Worm (Caenorhabditis elegans): ENCODE results near the gene Y38H8A.12.
A peak's percentile ranks its signal among the peaks of the same experiment; 100 is the strongest.

Y38H8A.12 gene

DNA sequence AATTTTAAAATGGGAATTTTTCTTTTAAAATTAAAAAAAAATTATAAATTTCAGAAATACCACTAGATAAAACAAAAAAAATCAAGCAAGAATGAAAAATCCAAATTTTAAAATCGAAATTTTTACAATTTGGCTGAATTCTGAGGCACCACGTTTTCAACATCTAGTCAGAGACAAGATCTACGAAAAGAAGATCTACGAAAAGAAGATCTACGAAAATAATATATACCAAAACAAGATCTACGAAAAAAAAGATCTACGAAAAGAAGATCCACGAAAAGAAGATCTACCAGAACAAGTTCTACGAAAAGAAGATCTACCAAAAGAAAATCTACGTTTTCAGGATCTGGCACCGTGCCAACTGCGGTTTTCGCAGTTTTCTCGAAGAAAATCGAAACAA lies 26.2 kb upstream of the Y38H8A.12 start:
- TF ChIP-seq ztf-29 (GFP tag; IDR thresholded peaks at IDR 0.05) (no peak), flt-1 (GFP tag; IDR thresholded peaks at IDR 0.05) (0 out of 2 replicates have a peak, but pooled peaks have one; percentile 19), tab-1 (GFP tag; IDR thresholded peaks at IDR 0.05) (no peak), T22C8.4 (GFP tag; IDR thresholded peaks at IDR 0.05) (no peak)

DNA sequence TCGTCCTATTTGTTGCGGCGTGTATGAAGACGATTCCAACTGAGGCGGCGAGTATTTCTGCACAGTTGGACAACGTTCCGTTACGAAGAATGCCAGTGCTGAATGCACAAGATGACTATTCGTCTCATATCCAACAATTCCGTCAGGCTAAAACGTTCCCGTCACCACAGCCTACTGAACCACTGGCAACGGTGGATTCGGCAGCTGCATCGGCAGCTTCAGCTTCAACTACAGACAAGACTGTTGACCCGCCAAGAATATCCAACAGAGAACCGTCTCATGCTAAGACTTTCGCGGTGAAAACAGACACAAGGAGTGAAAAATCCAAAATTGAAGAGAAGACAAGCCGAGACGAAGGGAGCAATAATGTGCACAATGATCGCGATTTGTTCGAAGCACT lies 22.8 kb upstream of the Y38H8A.12 start:
- TF ChIP-seq flt-1 (GFP tag; IDR thresholded peaks at IDR 0.05), result no peak
- TF ChIP-seq ztf-29 (GFP tag; IDR thresholded peaks at IDR 0.05), result no peak
- TF ChIP-seq ztf-23 (GFP tag; IDR thresholded peaks at IDR 0.05), result no peak
- TF ChIP-seq cog-1 (tag; optimal IDR thresholded peaks at IDR 0.05), result no peak
- no peak for TF ChIP-seq klf-2 (GFP tag; conservative IDR thresholded peaks at IDR 0.05)
- TF ChIP-seq ref-1 (GFP tag; conservative IDR thresholded peaks at IDR 0.05), result no peak
- no peak for TF ChIP-seq tab-1 (GFP tag; IDR thresholded peaks at IDR 0.05)
- no peak for TF ChIP-seq med-1 (GFP tag; optimal IDR thresholded peaks at IDR 0.05; ENCODE audit: insufficient read depth)
- no peak for TF ChIP-seq T22C8.4 (GFP tag; IDR thresholded peaks at IDR 0.05)

DNA sequence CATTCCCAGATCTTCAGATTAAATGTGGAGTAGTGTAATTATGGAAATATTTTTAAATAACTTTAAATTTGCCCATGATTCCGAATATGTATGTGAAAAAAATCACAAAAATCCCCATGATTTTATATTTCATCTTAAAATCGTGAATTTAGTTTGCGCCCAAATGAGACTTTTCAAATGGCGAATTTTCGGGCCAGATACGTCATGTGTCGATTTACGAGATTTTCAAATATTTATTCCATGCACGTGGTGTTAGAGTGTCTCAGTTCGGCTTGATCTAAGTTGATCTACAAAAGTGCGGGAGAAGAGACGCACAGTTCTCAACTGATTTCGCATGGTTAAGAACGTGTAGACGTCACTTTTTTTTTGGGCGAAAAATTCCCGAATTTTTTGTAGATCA lies 21.7 kb upstream of the Y38H8A.12 start, which contains the start of gene Y38H8A.1:
Gene Y38H8A.1, plus strand, starts transcription at position 301 of the 400 bp plus-strand sequence.
- TF ChIP-seq cog-1 (tag; optimal IDR thresholded peaks at IDR 0.05), result no peak
- no peak for TF ChIP-seq ztf-29 (GFP tag; IDR thresholded peaks at IDR 0.05)
- no peak for TF ChIP-seq tab-1 (GFP tag; IDR thresholded peaks at IDR 0.05)
- no peak for TF ChIP-seq klf-2 (GFP tag; conservative IDR thresholded peaks at IDR 0.05)
- TF ChIP-seq flt-1 (GFP tag; IDR thresholded peaks at IDR 0.05), result no peak
- no peak for TF ChIP-seq ztf-23 (GFP tag; IDR thresholded peaks at IDR 0.05)

DNA sequence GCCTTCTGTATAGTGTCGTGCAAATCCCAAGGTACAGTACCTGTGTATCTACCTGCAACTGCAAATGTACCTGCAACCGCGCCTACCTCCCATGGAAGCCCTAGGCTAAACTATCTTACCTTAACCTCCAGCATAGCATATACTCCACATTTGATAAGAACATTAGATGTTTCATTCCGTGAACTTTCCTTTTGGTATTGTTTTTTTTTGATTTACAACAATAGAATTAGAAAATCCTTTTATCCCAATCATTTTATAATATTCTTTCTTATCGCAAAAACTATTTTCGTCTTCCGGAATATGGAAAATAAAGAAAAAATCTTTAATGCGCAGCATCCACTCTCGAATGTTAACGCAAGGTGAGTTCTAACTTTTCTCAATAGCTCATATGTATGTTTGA lies 13.4 kb upstream of the Y38H8A.12 start, which contains the start of gene Y38H8A.2:
Gene Y38H8A.2, plus strand, starts transcription at position 301 of the 400 bp plus-strand sequence.
- TF ChIP-seq klf-2 (GFP tag; conservative IDR thresholded peaks at IDR 0.05) (no peak), T22C8.4 (GFP tag; IDR thresholded peaks at IDR 0.05) (no peak), ref-1 (GFP tag; conservative IDR thresholded peaks at IDR 0.05) (no peak), flt-1 (GFP tag; IDR thresholded peaks at IDR 0.05) (no peak), ztf-23 (GFP tag; IDR thresholded peaks at IDR 0.05) (no peak), ztf-29 (GFP tag; IDR thresholded peaks at IDR 0.05) (no peak), cog-1 (tag; optimal IDR thresholded peaks at IDR 0.05) (no peak), med-1 (GFP tag; optimal IDR thresholded peaks at IDR 0.05; ENCODE audit: insufficient read depth) (no peak)

DNA sequence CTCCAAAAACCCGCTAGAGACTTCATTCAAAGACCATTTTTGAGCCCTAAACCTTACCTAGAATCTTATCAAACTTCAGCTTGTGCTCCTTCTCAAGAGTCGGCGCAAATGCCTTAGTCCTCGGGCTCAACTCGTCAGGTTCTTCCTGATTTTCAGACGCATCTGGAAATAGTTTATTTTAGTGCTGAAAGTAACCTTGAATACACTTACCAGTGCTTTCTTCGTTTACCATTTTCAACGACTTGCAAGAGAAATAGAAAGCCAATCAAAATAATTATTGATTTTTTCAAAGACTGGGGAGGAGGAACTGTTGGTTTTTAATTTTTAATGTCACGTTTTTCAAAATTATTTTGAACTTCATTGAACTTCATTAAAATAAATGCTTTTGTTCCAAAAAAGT lies 11.2 kb upstream of the Y38H8A.12 start, which contains the start of the genes ttbk-8.1 and Y38H8A.4:
Gene ttbk-8.1, plus strand, starts transcription at position 301 of the 400 bp plus-strand sequence.
Gene Y38H8A.4, minus strand, starts transcription at position 366 of the 400 bp plus-strand sequence.
- TF ChIP-seq T22C8.4 (GFP tag; IDR thresholded peaks at IDR 0.05) (no peak), klf-2 (GFP tag; conservative IDR thresholded peaks at IDR 0.05) (no peak), ztf-23 (GFP tag; IDR thresholded peaks at IDR 0.05) (no peak), med-1 (GFP tag; optimal IDR thresholded peaks at IDR 0.05; ENCODE audit: insufficient read depth) (no peak), cog-1 (tag; optimal IDR thresholded peaks at IDR 0.05) (no peak), ref-1 (GFP tag; conservative IDR thresholded peaks at IDR 0.05) (no peak), flt-1 (GFP tag; IDR thresholded peaks at IDR 0.05) (no peak), ztf-29 (GFP tag; IDR thresholded peaks at IDR 0.05) (no peak), tab-1 (GFP tag; IDR thresholded peaks at IDR 0.05) (no peak)

DNA sequence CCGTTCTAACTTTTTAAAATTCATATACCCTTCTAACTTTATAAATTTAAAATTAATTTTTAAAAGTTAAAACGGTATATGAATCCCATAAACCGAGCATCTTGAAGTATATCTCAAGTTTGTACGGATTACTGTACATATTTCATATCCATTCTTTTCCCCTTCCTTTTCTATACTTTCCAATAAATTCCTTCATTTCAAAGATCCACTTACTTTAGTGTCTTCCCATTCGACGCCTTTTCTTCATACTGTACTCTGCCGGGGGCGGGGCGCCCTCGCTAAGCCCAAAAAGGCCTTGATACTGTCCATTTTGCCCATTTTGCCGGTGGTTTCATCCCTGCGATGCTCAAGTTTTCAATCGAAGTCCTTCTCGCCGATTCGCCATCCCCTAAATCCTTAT lies 5.0 kb upstream of the Y38H8A.12 start, which contains the start of gene fezf-1:
Gene fezf-1, plus strand, starts transcription at position 301 of the 400 bp plus-strand sequence.
- TF ChIP-seq ref-1 (GFP tag; conservative IDR thresholded peaks at IDR 0.05) (no peak), ztf-29 (GFP tag; IDR thresholded peaks at IDR 0.05) (no peak), ztf-23 (GFP tag; IDR thresholded peaks at IDR 0.05) (no peak), tab-1 (GFP tag; IDR thresholded peaks at IDR 0.05) (no peak), flt-1 (GFP tag; IDR thresholded peaks at IDR 0.05) (no peak), T22C8.4 (GFP tag; IDR thresholded peaks at IDR 0.05) (no peak), klf-2 (GFP tag; conservative IDR thresholded peaks at IDR 0.05) (no peak), med-1 (GFP tag; optimal IDR thresholded peaks at IDR 0.05; ENCODE audit: insufficient read depth) (no peak), cog-1 (tag; optimal IDR thresholded peaks at IDR 0.05) (no peak)

DNA sequence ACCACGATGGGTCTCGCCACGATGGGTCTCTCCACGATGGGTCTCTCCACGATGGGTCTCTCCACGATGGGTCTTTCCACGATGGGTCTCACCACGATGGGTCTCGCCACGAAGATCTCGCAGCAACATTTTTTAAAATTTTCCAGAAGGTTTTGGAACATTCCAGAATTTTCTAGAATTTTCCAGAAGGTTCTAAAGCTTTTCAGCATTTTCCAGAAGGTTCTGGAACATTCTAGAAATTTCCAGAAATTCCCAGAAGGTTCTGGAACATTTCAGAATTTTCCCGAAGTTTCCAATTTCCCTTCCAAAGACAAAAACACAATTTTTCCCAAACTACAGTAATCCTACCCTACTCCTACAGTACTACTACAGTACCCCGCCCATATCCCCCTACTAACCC lies 3.8 kb upstream of the Y38H8A.12 start:
- TF ChIP-seq flt-1 (GFP tag; IDR thresholded peaks at IDR 0.05), result 0 out of 2 replicates have a peak, but pooled peaks have one; percentile 5

DNA sequence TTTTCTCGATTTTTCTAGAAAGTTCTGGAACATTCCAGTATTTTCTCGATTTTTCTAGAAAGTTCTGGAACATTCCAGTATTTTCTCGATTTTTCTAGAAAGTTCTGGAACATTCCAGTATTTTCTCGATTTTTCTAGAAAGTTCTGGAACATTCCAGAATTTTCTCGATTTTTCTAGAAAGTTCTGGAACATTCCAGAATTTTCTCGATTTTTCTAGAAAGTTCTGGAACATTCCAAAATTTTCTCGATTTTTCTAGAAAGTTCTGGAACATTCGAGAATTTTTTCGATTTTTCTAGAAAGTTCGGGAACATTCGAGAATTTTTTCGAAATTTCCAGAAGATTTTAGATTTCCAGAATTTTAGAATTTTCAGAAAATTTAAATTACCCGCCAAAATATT lies 3.1 kb upstream of the Y38H8A.12 start:
- TF ChIP-seq ref-1 (GFP tag; conservative IDR thresholded peaks at IDR 0.05) (peak; percentile 50; the same call in 1 of the 2 replicates), flt-1 (GFP tag; IDR thresholded peaks at IDR 0.05) (peak; percentile 89)

DNA sequence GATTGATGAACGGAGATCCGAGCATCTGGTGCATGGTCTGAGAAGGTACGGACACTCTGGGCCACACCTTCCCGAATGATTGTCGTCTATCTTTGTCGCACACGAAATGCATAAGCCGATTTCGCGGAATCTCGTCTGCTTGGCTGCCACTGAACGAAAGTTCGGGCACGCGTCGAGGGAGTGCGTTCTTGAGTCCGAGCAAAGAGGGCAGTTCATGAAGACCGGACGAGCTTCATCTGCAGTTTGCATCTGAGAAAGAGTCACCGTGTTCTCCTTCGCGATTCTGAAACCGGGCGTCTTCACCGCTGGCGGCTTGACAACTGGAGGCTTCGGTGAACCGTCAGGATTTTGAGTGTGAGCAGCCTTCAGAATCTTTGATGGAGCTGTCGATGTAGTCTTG lies 2.5 kb downstream of the Y38H8A.12 start:
- no peak for TF ChIP-seq med-1 (GFP tag; optimal IDR thresholded peaks at IDR 0.05; ENCODE audit: insufficient read depth)
- TF ChIP-seq ref-1 (GFP tag; conservative IDR thresholded peaks at IDR 0.05), result no peak
- TF ChIP-seq ztf-23 (GFP tag; IDR thresholded peaks at IDR 0.05), result no peak
- no peak for TF ChIP-seq flt-1 (GFP tag; IDR thresholded peaks at IDR 0.05)
- TF ChIP-seq ztf-29 (GFP tag; IDR thresholded peaks at IDR 0.05), result no peak
- TF ChIP-seq T22C8.4 (GFP tag; IDR thresholded peaks at IDR 0.05), result no peak
- TF ChIP-seq cog-1 (tag; optimal IDR thresholded peaks at IDR 0.05), result no peak
- no peak for TF ChIP-seq tab-1 (GFP tag; IDR thresholded peaks at IDR 0.05)
- no peak for TF ChIP-seq klf-2 (GFP tag; conservative IDR thresholded peaks at IDR 0.05)

DNA sequence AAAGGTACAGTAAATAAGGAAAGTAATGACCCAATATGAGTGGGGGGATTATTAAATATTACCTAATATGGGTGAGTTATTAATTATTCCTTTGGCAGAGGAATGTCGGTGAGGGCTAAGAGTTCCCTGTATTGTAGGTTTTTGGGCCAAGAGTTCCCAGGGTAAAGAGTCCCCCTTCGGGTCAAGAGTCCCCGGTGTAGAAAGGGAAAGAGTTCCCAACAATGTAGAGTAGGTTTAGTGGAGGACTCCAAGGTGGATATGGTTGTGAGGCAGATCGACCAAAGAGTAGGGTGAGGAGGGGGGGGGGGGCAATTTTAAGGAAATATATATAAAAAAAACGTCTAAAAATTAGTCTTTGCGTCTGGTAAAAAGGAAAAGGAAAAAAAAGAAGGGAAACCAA lies 3.9 kb downstream of the Y38H8A.12 start:
- TF ChIP-seq ztf-29 (GFP tag; IDR thresholded peaks at IDR 0.05) (no peak), klf-2 (GFP tag; conservative IDR thresholded peaks at IDR 0.05) (no peak), T22C8.4 (GFP tag; IDR thresholded peaks at IDR 0.05) (no peak), ztf-23 (GFP tag; IDR thresholded peaks at IDR 0.05) (no peak), tab-1 (GFP tag; IDR thresholded peaks at IDR 0.05) (no peak), cog-1 (tag; optimal IDR thresholded peaks at IDR 0.05) (no peak), med-1 (GFP tag; optimal IDR thresholded peaks at IDR 0.05; ENCODE audit: insufficient read depth) (no peak), ref-1 (GFP tag; conservative IDR thresholded peaks at IDR 0.05) (no peak), flt-1 (GFP tag; IDR thresholded peaks at IDR 0.05) (no peak)
